Worm (Caenorhabditis elegans) whole organism, L4 larva: ENCODE data around the gene suex-2.

Experiments
- F26F4.8 ChIP-seq: fragments of 200-800 bp; sonication (Bioruptor generic); conservative IDR thresholded peaks from 2 replicates; pipeline ENCODE4 v1.3.6; 2022; ENCODE audit warnings: missing genetic modification characterization, missing compliant biosample characterization
- Y5F2A.4 ChIP-seq: fragments of 200-800 bp; sonication (Bioruptor generic); optimal IDR thresholded peaks from 2 replicates; lab custom pipeline; 2018; ENCODE audit warnings: mild to moderate bottlenecking, missing genetic modification characterization, missing compliant biosample characterization
- ZK546.5 ChIP-seq, 2 experiments: sonication (generic microtip); optimal IDR thresholded peaks; 2 replicates each; lab custom pipeline; 2017; ENCODE audit warnings: missing biosample characterization in 2 of 2, missing genetic modification characterization in 2 of 2
- aha-1 ChIP-seq: fragments of 150-350 bp; peaks from one replicate; lab custom pipeline; 2014; ENCODE audit warnings: missing biosample characterization, missing genetic modification characterization
- ceh-20 ChIP-seq: fragments of 200-800 bp; sonication (Bioruptor generic); IDR thresholded peaks from 2 replicates; pipeline ENCODE4 v1.3.6; 2022; ENCODE audit warnings: missing genetic modification reagents, missing genetic modification characterization, missing compliant biosample characterization
- ceh-28 ChIP-seq: fragments of 150-350 bp; optimal IDR thresholded peaks from 2 replicates; lab custom pipeline; 2014; ENCODE audit warnings: missing biosample characterization, missing genetic modification reagents, missing genetic modification characterization
- ces-1 ChIP-seq: fragments of 150-350 bp; sonication (generic microtip); optimal IDR thresholded peaks from 4 replicates; lab custom pipeline; 2014; ENCODE audit warnings: missing biosample characterization, missing genetic modification reagents, missing genetic modification characterization
- cey-2 ChIP-seq: sonication (generic microtip); optimal IDR thresholded peaks from 3 replicates; lab custom pipeline; 2017; ENCODE audit warnings: missing genetic modification characterization, mild to moderate bottlenecking, missing compliant biosample characterization, antibody characterized with exemption, borderline replicate concordance; ENCODE audit not compliant: insufficient read depth
- dmd-6 ChIP-seq: fragments of 200-800 bp; sonication (Bioruptor generic); IDR thresholded peaks from 2 replicates; pipeline ENCODE4 v1.3.6; 2022; ENCODE audit warnings: missing genetic modification reagents, missing genetic modification characterization, missing compliant biosample characterization
- dmd-8 ChIP-seq: fragments of 200-800 bp; sonication (Bioruptor generic); IDR thresholded peaks from 2 replicates; pipeline ENCODE4 v1.3.6; 2022; ENCODE audit warnings: missing genetic modification characterization, missing compliant biosample characterization
- dve-1 ChIP-seq: sonication (generic microtip); optimal IDR thresholded peaks from 2 replicates; lab custom pipeline; 2017; ENCODE audit warnings: antibody characterized with exemption, mild to moderate bottlenecking, missing genetic modification characterization, missing compliant biosample characterization; ENCODE audit not compliant: insufficient read depth
- fkh-10 ChIP-seq: fragments of 150-350 bp; optimal IDR thresholded peaks from 2 replicates; lab custom pipeline; 2014; ENCODE audit warnings: missing biosample characterization, missing genetic modification reagents, missing genetic modification characterization
- fos-1 ChIP-seq: fragments of 150-350 bp; optimal IDR thresholded peaks from 2 replicates; lab custom pipeline; 2014; ENCODE audit warnings: missing biosample characterization, missing genetic modification characterization
- gei-8 ChIP-seq: fragments of 200-800 bp; sonication (Bioruptor generic); optimal IDR thresholded peaks from 2 replicates; lab custom pipeline; 2018; ENCODE audit warnings: mild to moderate bottlenecking, missing genetic modification characterization, missing compliant biosample characterization
- hif-1 ChIP-seq, 2 experiments: sonication (generic microtip); optimal IDR thresholded peaks; 2 replicates each; lab custom pipeline; 2016 to 2017; ENCODE audit warnings: missing compliant biosample characterization in 2 of 2, missing genetic modification characterization in 2 of 2, missing genetic modification reagents in 2 of 2, missing genotype in 2 of 2, mild to moderate bottlenecking in 1 of 2
- hlh-11 ChIP-seq: fragments of 200-800 bp; sonication (Bioruptor generic); optimal IDR thresholded peaks from 2 replicates; lab custom pipeline; 2018; ENCODE audit warnings: mild to moderate bottlenecking, missing genetic modification characterization, missing compliant biosample characterization
- hlh-30 ChIP-seq: sonication (generic microtip); optimal IDR thresholded peaks from 2 replicates; lab custom pipeline; 2017; ENCODE audit warnings: antibody characterized with exemption, mild to moderate bottlenecking, missing genetic modification characterization, missing compliant biosample characterization; ENCODE audit not compliant: insufficient read depth
- hmg-1.1 ChIP-seq: fragments of 200-800 bp; sonication (Bioruptor generic); IDR thresholded peaks from 2 replicates; pipeline ENCODE4 v1.3.6; 2022; ENCODE audit warnings: missing genetic modification reagents, missing genetic modification characterization, missing compliant biosample characterization
- lin-1 ChIP-seq: fragments of 200-800 bp; sonication (Bioruptor generic); IDR thresholded peaks from 2 replicates; pipeline ENCODE4 v1.3.6; 2022; ENCODE audit warnings: missing genetic modification reagents, missing genetic modification characterization, missing compliant biosample characterization
- lin-13 ChIP-seq: fragments of 150-350 bp; optimal IDR thresholded peaks from 2 replicates; lab custom pipeline; 2014; ENCODE audit warnings: missing biosample characterization, missing genetic modification reagents, missing genetic modification characterization
- lin-39 ChIP-seq: fragments of 150-350 bp; optimal IDR thresholded peaks from 2 replicates; lab custom pipeline; 2014; ENCODE audit warnings: missing biosample characterization, missing genetic modification reagents, missing genetic modification characterization
- lsy-2 ChIP-seq, 2 experiments: fragments of 150-350 bp in 1 of 2; sonication (generic microtip) in 1 of 2; optimal IDR thresholded peaks; 2 replicates each; lab custom pipeline; 2014 to 2017; ENCODE audit warnings: missing biosample characterization in 2 of 2, missing genetic modification characterization in 2 of 2
- madf-5 ChIP-seq, 2 experiments: fragments of 200-800 bp; sonication (Bioruptor generic); IDR thresholded peaks; 2 replicates each; pipeline ENCODE4 v1.3.6; 2022; ENCODE audit warnings: missing compliant biosample characterization in 2 of 2, missing genetic modification characterization in 2 of 2
- madf-9 ChIP-seq: fragments of 200-800 bp; sonication (Bioruptor generic); conservative IDR thresholded peaks from 2 replicates; pipeline ENCODE4 v1.3.6; 2022; ENCODE audit warnings: missing genetic modification reagents, missing genetic modification characterization, missing compliant biosample characterization
- mdl-1 ChIP-seq, 2 experiments: fragments of 150-350 bp in 1 of 2; sonication (generic microtip) in 1 of 2; optimal IDR thresholded peaks; 2 replicates each; lab custom pipeline; 2014 to 2017; ENCODE audit warnings: missing biosample characterization in 2 of 2, missing genetic modification characterization in 2 of 2
- mdt-29 ChIP-seq: fragments of 200-800 bp; sonication (Bioruptor generic); IDR thresholded peaks from 2 replicates; pipeline ENCODE4 v1.3.6; 2022; ENCODE audit warnings: missing genetic modification reagents, missing genetic modification characterization, missing compliant biosample characterization
- mep-1 ChIP-seq: fragments of 150-350 bp; sonication (generic microtip); optimal IDR thresholded peaks from 3 replicates; lab custom pipeline; 2014; ENCODE audit warnings: missing biosample characterization, missing genetic modification characterization
- mes-2 ChIP-seq: sonication (generic microtip); optimal IDR thresholded peaks from 2 replicates; lab custom pipeline; 2016; ENCODE audit warnings: missing genotype, mild to moderate bottlenecking, missing genetic modification characterization, missing compliant biosample characterization; ENCODE audit not compliant: poor library complexity, severe bottlenecking
- mxl-2 ChIP-seq: fragments of 200-800 bp; sonication (Bioruptor generic); conservative IDR thresholded peaks from 2 replicates; pipeline ENCODE4 v1.3.6; 2022; ENCODE audit warnings: missing genetic modification reagents, missing genetic modification characterization, missing compliant biosample characterization
- nhr-10 ChIP-seq: fragments of 150-350 bp; optimal IDR thresholded peaks from 2 replicates; lab custom pipeline; 2014; ENCODE audit warnings: missing biosample characterization, missing genetic modification characterization
- nhr-102 ChIP-seq: sonication (generic microtip); optimal IDR thresholded peaks from 2 replicates; lab custom pipeline; 2016; ENCODE audit warnings: mild to moderate bottlenecking, missing genetic modification characterization, moderate library complexity, missing compliant biosample characterization
- nhr-111 ChIP-seq: fragments of 200-800 bp; sonication (Bioruptor generic); optimal IDR thresholded peaks from 2 replicates; lab custom pipeline; 2018; ENCODE audit warnings: mild to moderate bottlenecking, missing genetic modification characterization, missing compliant biosample characterization
- nhr-237 ChIP-seq: sonication (generic microtip); optimal IDR thresholded peaks from 2 replicates; lab custom pipeline; 2017; ENCODE audit warnings: missing biosample characterization, missing genetic modification characterization
- nhr-28 ChIP-seq: fragments of 150-350 bp; optimal IDR thresholded peaks from 2 replicates; lab custom pipeline; 2014; ENCODE audit warnings: missing biosample characterization, missing genetic modification characterization
- nhr-42 ChIP-seq: fragments of 200-800 bp; sonication (Bioruptor generic); IDR thresholded peaks from 2 replicates; pipeline ENCODE4 v1.3.6; 2022; ENCODE audit warnings: missing genetic modification characterization, missing compliant biosample characterization
- php-3 ChIP-seq: fragments of 200-800 bp; sonication (Bioruptor generic); IDR thresholded peaks from 2 replicates; pipeline ENCODE4 v1.3.6; 2022; ENCODE audit warnings: missing genetic modification reagents, missing genetic modification characterization, missing compliant biosample characterization
- snpc-4 ChIP-seq: fragments of 150-350 bp; optimal IDR thresholded peaks from 2 replicates; lab custom pipeline; 2014; ENCODE audit warnings: missing biosample characterization, missing genetic modification characterization
- spr-3 ChIP-seq: fragments of 200-800 bp; sonication (Bioruptor generic); optimal IDR thresholded peaks from 2 replicates; lab custom pipeline; 2018; ENCODE audit warnings: mild to moderate bottlenecking, missing genetic modification characterization, missing compliant biosample characterization
- unc-62 ChIP-seq, 3 experiments: fragments of 150-350 bp in 1 of 3; sonication (generic microtip); optimal IDR thresholded peaks in 2 of 3; peaks in 1 of 3; 1 replicate in 1 of 3; 2 replicates in 2 of 3; lab custom pipeline; 2014 to 2017; ENCODE audit warnings: missing biosample characterization in 3 of 3, missing genetic modification characterization in 3 of 3, missing genetic modification reagents in 3 of 3, missing genotype in 1 of 3
- ztf-11 ChIP-seq: fragments of 150-350 bp; optimal IDR thresholded peaks from 2 replicates; lab custom pipeline; 2014; ENCODE audit warnings: missing biosample characterization, missing genetic modification characterization
- ztf-7 ChIP-seq: fragments of 150-350 bp; optimal IDR thresholded peaks from 2 replicates; lab custom pipeline; 2014; ENCODE audit warnings: missing biosample characterization, missing genetic modification characterization

suex-2 gene

DNA sequence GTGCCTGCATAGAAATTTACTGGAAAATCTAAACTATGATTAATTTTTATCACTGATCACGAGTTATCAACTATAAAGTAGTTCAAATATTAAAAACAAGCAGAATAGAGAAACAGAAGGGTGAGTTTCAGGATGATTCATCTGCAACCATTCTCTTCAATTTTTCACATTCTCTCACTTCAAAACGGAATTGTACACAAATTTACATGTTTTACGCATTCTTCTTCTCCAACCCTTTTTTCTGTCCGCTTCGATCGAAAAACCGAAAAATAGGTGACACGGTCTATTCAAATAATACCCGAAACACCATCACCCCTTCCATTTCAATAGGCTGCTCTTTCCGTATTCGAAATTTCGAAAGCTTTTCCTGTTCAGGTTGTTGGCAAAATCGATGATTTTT lies 34.5 kb upstream of the suex-2 start, which contains the start of gene D1046.4:
Gene D1046.4, plus strand, starts transcription at position 301 of the 400 bp plus-strand sequence.
- no peak for TF ChIP-seq lin-39 (tag; lab: Kevin White, UChicago)
- no peak for TF ChIP-seq fos-1 (tag; lab: Kevin White, UChicago)
- TF ChIP-seq php-3, result no peak
- no peak for TF ChIP-seq madf-5 (GFP tag; IDR thresholded peaks at IDR 0.05; lab: Robert Waterston, UW)
- TF ChIP-seq lin-1 (GFP tag; lab: Robert Waterston, UW), result no peak
- no peak for TF ChIP-seq ZK546.5 (tag; optimal IDR thresholded peaks at IDR 0.05; lab: Kevin White, UChicago)
- TF ChIP-seq spr-3 (GFP tag; lab: Kevin White, UChicago), result no peak
- no peak for TF ChIP-seq mes-2 (tag; lab: Kevin White, UChicago)
- TF ChIP-seq madf-9 (GFP tag; lab: Robert Waterston, UW), result no peak
- no peak for TF ChIP-seq dmd-6 (GFP tag; lab: Robert Waterston, UW)

DNA sequence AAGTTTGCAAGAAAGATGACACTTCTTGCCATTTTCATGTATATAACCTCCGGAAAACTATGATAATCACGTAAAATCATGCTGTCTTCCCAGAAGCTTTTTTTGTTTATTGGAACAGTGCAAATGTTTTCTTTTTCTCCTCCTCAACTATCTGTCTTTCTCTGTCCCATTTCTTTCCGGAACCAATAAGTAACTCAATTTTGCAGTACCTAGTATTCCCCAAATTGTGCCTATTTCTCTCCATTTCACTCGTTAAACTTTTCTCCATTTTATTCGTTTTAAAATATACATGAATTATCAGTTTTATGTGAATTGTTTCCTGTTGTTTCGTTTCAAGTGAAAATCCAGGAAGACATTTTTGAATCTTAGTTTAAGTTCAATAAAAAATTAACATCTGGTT lies 24.7 kb upstream of the suex-2 start:
- peak; percentile 74 for TF ChIP-seq ces-1 (GFP tag; lab: Kevin White, UChicago)
- TF ChIP-seq hif-1 (tag; optimal IDR thresholded peaks at IDR 0.05; lab: Kevin White, UChicago), result no peak

DNA sequence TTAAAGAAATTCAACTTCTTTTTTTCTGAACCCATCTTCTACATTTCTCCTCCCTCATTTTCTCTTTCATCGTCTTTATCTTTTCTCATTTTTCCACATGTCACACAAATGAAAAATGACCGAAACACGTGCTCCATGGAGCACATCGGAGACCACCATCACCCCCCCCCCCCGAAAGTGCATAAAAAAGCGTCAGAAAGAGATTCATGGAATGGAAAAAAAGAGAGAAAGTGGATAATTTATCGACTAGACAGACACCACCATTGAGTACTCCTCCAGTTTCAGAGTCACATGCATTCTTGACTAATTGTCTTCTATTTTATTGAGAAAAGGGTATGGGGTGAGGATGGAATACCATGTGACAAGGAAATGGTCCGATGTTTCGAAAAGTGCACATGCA lies 20.9 kb upstream of the suex-2 start:
- TF ChIP-seq mdl-1 (tag; optimal IDR thresholded peaks at IDR 0.05; lab: Kevin White, UChicago) (peak in 1 of 2 experiments; percentile 72), fos-1 (tag; lab: Kevin White, UChicago) (no peak), hlh-30 (tag; lab: Kevin White, UChicago) (peak; percentile 88), hlh-11 (tag; lab: Kevin White, UChicago) (peak; percentile 63), F26F4.8 (GFP tag; lab: Robert Waterston, UW) (no peak), unc-62 (GFP tag; optimal IDR thresholded peaks at IDR 0.05 in 1 of 2; lab: Kevin White, UChicago) (peak in 1 of 2 experiments; percentile 97), unc-62 (tag; optimal IDR thresholded peaks at IDR 0.05; lab: Kevin White, UChicago) (no peak), ztf-7 (tag; lab: Kevin White, UChicago) (no peak), aha-1 (tag; lab: Kevin White, UChicago) (peak; percentile 75), nhr-237 (tag; lab: Kevin White, UChicago) (no peak), mdt-29 (no peak), ceh-20 (GFP tag; lab: Robert Waterston, UW) (0 out of 2 replicates have a peak, but pooled peaks have one; percentile 11), lsy-2 (tag; optimal IDR thresholded peaks at IDR 0.05; lab: Kevin White, UChicago) (peak in 1 of 2 experiments; percentile 45), mep-1 (tag; lab: Kevin White, UChicago) (peak; percentile 47)

DNA sequence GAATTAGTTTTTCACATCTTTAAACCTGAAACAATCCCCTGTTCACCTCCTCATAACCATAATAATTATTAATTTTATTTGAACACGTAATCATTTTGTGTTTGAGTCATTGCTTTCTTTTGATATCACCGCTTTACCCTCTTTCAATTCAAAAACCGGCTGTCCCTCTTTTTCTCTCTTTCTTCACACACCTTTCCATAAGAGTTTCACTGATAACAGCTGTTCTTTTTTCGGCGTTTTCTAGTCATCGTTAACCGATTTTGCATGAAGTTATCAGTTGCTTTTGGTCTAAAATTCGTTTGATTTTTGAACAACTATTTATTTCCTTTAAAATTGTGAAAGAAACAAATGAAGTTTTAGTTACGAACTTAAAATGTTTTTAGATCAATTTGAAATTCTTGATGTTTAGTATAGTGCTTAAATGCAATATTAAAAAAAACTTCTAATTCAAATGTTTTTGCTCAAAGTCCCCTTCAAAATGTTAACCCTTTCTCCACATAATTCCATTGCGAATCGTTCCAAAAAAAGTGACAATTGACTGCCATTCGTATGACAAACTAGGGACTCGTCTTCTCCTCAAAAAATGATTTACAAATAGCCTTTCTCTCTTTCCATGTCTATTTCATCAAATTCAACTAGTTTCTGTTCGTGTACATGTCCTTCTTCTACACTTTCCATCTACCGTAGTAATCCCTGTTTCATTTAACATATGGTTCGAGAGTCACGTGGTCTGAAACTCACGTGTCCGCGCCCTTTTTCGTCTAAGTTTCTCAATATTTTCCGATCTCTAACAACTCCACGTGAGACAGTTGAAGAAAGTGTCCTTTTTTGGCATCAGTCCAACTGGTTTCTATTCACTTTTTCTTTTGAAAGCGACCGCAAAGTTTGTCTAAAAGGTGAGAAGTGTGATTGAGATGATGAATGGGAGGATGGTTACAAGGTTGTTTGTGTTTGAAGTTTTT lies 18.7 kb upstream of the suex-2 start:
- TF ChIP-seq fkh-10, result no peak
- no peak for TF ChIP-seq dmd-8 (GFP tag; lab: Robert Waterston, UW)
- no peak for TF ChIP-seq ceh-28 (tag; lab: Kevin White, UChicago)
- TF ChIP-seq lin-13, result peak; percentile 39
- TF ChIP-seq hmg-1.1 (GFP tag; lab: Robert Waterston, UW), result peak; percentile 45; the same call in 1 of the 2 replicates
- TF ChIP-seq nhr-28, result peak; percentile 90
- TF ChIP-seq mxl-2, result peak; percentile 73; the same call in 1 of the 2 replicates
- TF ChIP-seq snpc-4, result no peak
- TF ChIP-seq ztf-11 (tag; lab: Kevin White, UChicago), result no peak
- TF ChIP-seq nhr-10 (tag; lab: Kevin White, UChicago), result no peak
- peak; percentile 97 for TF ChIP-seq hlh-30 (tag; lab: Kevin White, UChicago)
- TF ChIP-seq gei-8, result no peak
- TF ChIP-seq nhr-111 (GFP tag; lab: Kevin White, UChicago), result no peak
- TF ChIP-seq cey-2, result peak; percentile 91
- TF ChIP-seq nhr-102 (tag; lab: Kevin White, UChicago), result peak; percentile 40
- no peak for TF ChIP-seq madf-5 (GFP tag; IDR thresholded peaks at IDR 0.05; lab: Robert Waterston, UW)
- peak; percentile 87 for TF ChIP-seq dve-1
- no peak for TF ChIP-seq lin-39 (tag; lab: Kevin White, UChicago)
- 0 out of 2 replicates have a peak, but pooled peaks have one; percentile 24 for TF ChIP-seq madf-9 (GFP tag; lab: Robert Waterston, UW)
- TF ChIP-seq ceh-20 (GFP tag; lab: Robert Waterston, UW), result peak; percentile 84
- no peak for TF ChIP-seq Y5F2A.4 (GFP tag; lab: Kevin White, UChicago)
- TF ChIP-seq nhr-42 (GFP tag; lab: Robert Waterston, UW), result no peak
